Fruit fly (Drosophila melanogaster) whole organism, embryonic: ENCODE measurements around the gene CSN6.
A peak's percentile ranks its signal among the peaks of the same experiment; 100 is the strongest.

Experiments
- Atf6 ChIP-seq: fragments of 200-800 bp; sonication (Bioruptor generic); IDR thresholded peaks from 2 replicates; pipeline ENCODE4 v1.3.6; 2022; ENCODE audit warnings: missing biosample characterization, missing genetic modification characterization
- Awh ChIP-seq: fragments of 200-800 bp; sonication (Bioruptor generic); IDR thresholded peaks from 2 replicates; pipeline ENCODE4, ENCODE4 v1.3.6; 2022; ENCODE audit warnings: missing biosample characterization, missing genetic modification characterization
- CG1024 ChIP-seq: fragments of 200-800 bp; sonication (Bioruptor generic); IDR thresholded peaks from 2 replicates; pipeline ENCODE4 v1.3.6; 2022; ENCODE audit warnings: missing biosample characterization, missing genetic modification characterization
- CG12659 ChIP-seq: fragments of 200-800 bp; sonication (Bioruptor generic); optimal IDR thresholded peaks from 3 replicates; lab custom pipeline; 2017; ENCODE audit warnings: mild to moderate bottlenecking, missing biosample characterization, missing genetic modification reagents, missing genetic modification characterization
- CG12769 ChIP-seq: fragments of 200-800 bp; sonication (Bioruptor generic); optimal IDR thresholded peaks from 2 replicates; lab custom pipeline; 2019; ENCODE audit warnings: missing biosample characterization, mild to moderate bottlenecking, missing genetic modification characterization, moderate library complexity
- CG13894 ChIP-seq: fragments of 200-800 bp; sonication (Bioruptor generic); optimal IDR thresholded peaks from 3 replicates; lab custom pipeline; 2018; ENCODE audit warnings: missing biosample characterization, mild to moderate bottlenecking, missing genetic modification characterization, moderate library complexity
- CG15269 ChIP-seq: fragments of 200-800 bp; sonication (Bioruptor generic); optimal IDR thresholded peaks from 2 replicates; lab custom pipeline; 2018; ENCODE audit warnings: missing biosample characterization, mild to moderate bottlenecking, missing genetic modification characterization, moderate library complexity
- CG18476 ChIP-seq: fragments of 200-800 bp; sonication (Bioruptor generic); optimal IDR thresholded peaks from 2 replicates; lab custom pipeline; 2016; ENCODE audit warnings: missing biosample characterization, mild to moderate bottlenecking, missing genetic modification characterization
- CG2678 ChIP-seq: fragments of 200-800 bp; sonication (Bioruptor generic); optimal IDR thresholded peaks from 3 replicates; lab custom pipeline; 2019; ENCODE audit warnings: missing biosample characterization, mild to moderate bottlenecking, missing genetic modification characterization, moderate library complexity
- CG32772 ChIP-seq: fragments of 200-800 bp; sonication (Bioruptor generic); IDR thresholded peaks from 2 replicates; pipeline ENCODE4 v1.3.6; 2022; ENCODE audit warnings: missing biosample characterization, missing genetic modification characterization
- CG34224 ChIP-seq: fragments of 200-800 bp; sonication (Bioruptor generic); IDR thresholded peaks from 3 replicates; pipeline ENCODE4 v1.3.6; 2022; ENCODE audit warnings: missing biosample characterization, missing genetic modification characterization; ENCODE audit not compliant: partially characterized antibody
- CG3847 ChIP-seq: fragments of 200-800 bp; sonication (Bioruptor generic); IDR thresholded peaks from 2 replicates; pipeline ENCODE4 v1.3.6; 2022; ENCODE audit warnings: missing biosample characterization, missing genetic modification characterization
- CG6175 ChIP-seq: fragments of 200-800 bp; sonication (Bioruptor generic); IDR thresholded peaks from 3 replicates; pipeline ENCODE4 v1.3.6; 2022; ENCODE audit warnings: missing biosample characterization, missing genetic modification characterization
- CG8290 ChIP-seq, 3 experiments: fragments of 200-800 bp; sonication (Bioruptor generic); optimal IDR thresholded peaks; 2 replicates each; lab custom pipeline; 2016 to 2019; ENCODE audit warnings: missing biosample characterization in 3 of 3, missing genetic modification characterization in 3 of 3, mild to moderate bottlenecking in 2 of 3, moderate library complexity in 1 of 3
- CG8765 ChIP-seq: fragments of 200-800 bp; sonication (Bioruptor generic); IDR thresholded peaks from 2 replicates; pipeline ENCODE4 v1.3.6; 2022; ENCODE audit warnings: missing biosample characterization, missing genetic modification characterization
- CG9215 ChIP-seq: fragments of 200-800 bp; sonication (Bioruptor generic); IDR thresholded peaks from 2 replicates; pipeline ENCODE4 v1.3.6; 2022; ENCODE audit warnings: missing biosample characterization, missing genetic modification characterization
- CkIIα-i1 ChIP-seq: fragments of 200-800 bp; sonication (Bioruptor generic); IDR thresholded peaks from 2 replicates; pipeline ENCODE4 v1.3.6; 2022; ENCODE audit warnings: missing biosample characterization, missing genetic modification characterization
- Deaf1 ChIP-seq: fragments of 200-800 bp; optimal IDR thresholded peaks from 3 replicates; lab custom pipeline; 2019; ENCODE audit warnings: missing biosample characterization, mild to moderate bottlenecking, missing genetic modification characterization, moderate library complexity
- Eip74EF ChIP-seq, 2 experiments: fragments of 200-800 bp in 1 of 2; fragments of >200 bp in 1 of 2; sonication (Bioruptor generic) in 1 of 2; optimal IDR thresholded peaks; 2 replicates each; lab custom pipeline; 2017 to 2019; ENCODE audit warnings: missing biosample characterization in 2 of 2, missing genetic modification characterization in 2 of 2, mild to moderate bottlenecking in 1 of 2, moderate library complexity in 1 of 2
- Hmr ChIP-seq: fragments of 200-800 bp; sonication (Bioruptor generic); optimal IDR thresholded peaks from 3 replicates; lab custom pipeline; 2017; ENCODE audit warnings: mild to moderate bottlenecking, missing biosample characterization, missing genetic modification reagents, missing genetic modification characterization
- Med ChIP-seq: fragments of 200-800 bp; sonication (Bioruptor generic); peaks from one replicate; lab custom pipeline; 2016; ENCODE audit warnings: missing biosample characterization, missing genetic modification characterization, mild to moderate bottlenecking, inconsistent platforms, moderate library complexity
- Meics ChIP-seq: fragments of 200-800 bp; sonication (Bioruptor generic); optimal IDR thresholded peaks from 2 replicates; lab custom pipeline; 2017; ENCODE audit warnings: missing biosample characterization, mild to moderate bottlenecking, missing genetic modification characterization
- ap ChIP-seq: fragments of 200-800 bp; sonication (Bioruptor generic); IDR thresholded peaks from 2 replicates; pipeline ENCODE4 v1.3.6; 2022; ENCODE audit warnings: missing biosample characterization, missing genetic modification characterization
- chinmo ChIP-seq: fragments of 200-800 bp; sonication (Bioruptor generic); IDR thresholded peaks from 4 replicates; pipeline ENCODE4 v1.3.6; 2022; ENCODE audit warnings: missing biosample characterization, missing genetic modification characterization; ENCODE audit not compliant: partially characterized antibody
- croc ChIP-seq: fragments of 200-800 bp; sonication (Bioruptor generic); conservative IDR thresholded peaks from 3 replicates; pipeline ENCODE4 v1.3.6; 2022; ENCODE audit warnings: missing biosample characterization, missing genetic modification characterization
- lab ChIP-seq: fragments of 200-800 bp; sonication (Bioruptor generic); optimal IDR thresholded peaks from 3 replicates; lab custom pipeline; 2017; ENCODE audit warnings: missing biosample characterization, missing genetic modification characterization, mild to moderate bottlenecking, moderate library complexity, missing genetic modification reagents
- lilli ChIP-seq: fragments of 200-800 bp; sonication (Bioruptor generic); optimal IDR thresholded peaks from 3 replicates; lab custom pipeline; 2016; ENCODE audit warnings: missing biosample characterization, missing genetic modification characterization
- otp ChIP-seq: fragments of 200-800 bp; sonication (Bioruptor generic); IDR thresholded peaks from 3 replicates; pipeline ENCODE4, ENCODE4 v1.3.6; 2022; ENCODE audit warnings: missing biosample characterization, missing genetic modification characterization
- pnt ChIP-seq: fragments of 200-800 bp; sonication (Bioruptor generic); optimal IDR thresholded peaks from 3 replicates; lab custom pipeline; 2016; ENCODE audit warnings: missing biosample characterization, missing genetic modification characterization
- sd ChIP-seq: fragments of 200-800 bp; sonication (Bioruptor generic); optimal IDR thresholded peaks from 3 replicates; lab custom pipeline; 2018; ENCODE audit warnings: missing biosample characterization, mild to moderate bottlenecking, missing genetic modification characterization, moderate library complexity
- sens ChIP-seq: fragments of 200-800 bp; sonication (Bioruptor generic); peaks from one replicate; lab custom pipeline; 2016; ENCODE audit warnings: missing biosample characterization, missing genetic modification characterization
- sim ChIP-seq: fragments of 200-800 bp; sonication (Bioruptor generic); IDR thresholded peaks from 2 replicates; pipeline ENCODE4 v1.3.6; 2022; ENCODE audit warnings: missing biosample characterization, missing genetic modification characterization
- twi ChIP-seq: fragments of 200-800 bp; optimal IDR thresholded peaks from 2 replicates; lab custom pipeline; 2019; ENCODE audit warnings: missing biosample characterization, mild to moderate bottlenecking, missing genetic modification characterization, moderate library complexity
- zen2 ChIP-seq: fragments of 200-800 bp; sonication (Bioruptor generic); IDR thresholded peaks from 3 replicates; pipeline ENCODE4 v1.3.6; 2022; ENCODE audit warnings: missing biosample characterization, missing genetic modification characterization; ENCODE audit not compliant: partially characterized antibody

Gene CSN6

DNA sequence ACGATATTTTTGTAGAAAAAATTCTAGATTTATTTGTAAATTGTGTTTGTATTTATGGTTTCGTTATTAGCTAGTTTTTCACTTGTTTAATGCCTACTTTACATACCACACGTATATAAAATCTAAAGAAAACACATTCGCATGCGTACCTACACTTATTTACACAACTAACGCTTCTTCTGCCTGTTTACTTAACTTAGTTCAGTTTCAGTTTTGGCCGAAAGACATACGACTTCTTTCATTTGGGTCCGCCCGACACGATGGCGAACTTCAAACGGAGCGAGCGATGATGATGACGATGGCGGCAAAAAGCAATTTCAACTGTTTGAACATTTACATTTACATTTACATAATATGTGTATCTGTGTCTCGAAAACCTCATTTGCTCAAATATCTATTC, 22.2 kb upstream of the CSN6 start:
- TF ChIP-seq ap (no peak), CG8290 (GFP tag; optimal IDR thresholded peaks at IDR 0.05; lab: Kevin White, UChicago) (no peak), CG8290 (tag; optimal IDR thresholded peaks at IDR 0.05; lab: Kevin White, UChicago) (peak in 1 of 2 experiments; percentile 8), Awh (GFP tag; lab: Robert Waterston, UW) (no peak), sens (GFP tag; lab: Kevin White, UChicago) (peak; percentile 60), CG34224 (GFP tag; lab: Robert Waterston, UW) (no peak), CG12659 (GFP tag; lab: Kevin White, UChicago) (no peak), CG1024 (no peak), sim (no peak), Atf6 (GFP tag; lab: Robert Waterston, UW) (peak; percentile 53; the same call in 1 of the 2 replicates), Meics (GFP tag; lab: Kevin White, UChicago) (no peak), CG8765 (GFP tag; lab: Robert Waterston, UW) (no peak), twi (tag; lab: Kevin White, UChicago) (no peak), otp (GFP tag; lab: Robert Waterston, UW) (no peak), CG2678 (tag; lab: Kevin White, UChicago) (peak; percentile 8), CG13894 (tag; lab: Kevin White, UChicago) (peak; percentile 9), CkIIα-i1 (GFP tag; lab: Robert Waterston, UW) (no peak), Hmr (GFP tag; lab: Kevin White, UChicago) (peak; percentile 24), sd (tag; lab: Kevin White, UChicago) (no peak), CG6175 (GFP tag; lab: Robert Waterston, UW) (no peak), CG32772 (GFP tag; lab: Robert Waterston, UW) (no peak), lab (GFP tag; lab: Kevin White, UChicago) (peak; percentile 7), CG3847 (no peak)
- TF ChIP-seq, all 482 proteins: peak for 7

DNA sequence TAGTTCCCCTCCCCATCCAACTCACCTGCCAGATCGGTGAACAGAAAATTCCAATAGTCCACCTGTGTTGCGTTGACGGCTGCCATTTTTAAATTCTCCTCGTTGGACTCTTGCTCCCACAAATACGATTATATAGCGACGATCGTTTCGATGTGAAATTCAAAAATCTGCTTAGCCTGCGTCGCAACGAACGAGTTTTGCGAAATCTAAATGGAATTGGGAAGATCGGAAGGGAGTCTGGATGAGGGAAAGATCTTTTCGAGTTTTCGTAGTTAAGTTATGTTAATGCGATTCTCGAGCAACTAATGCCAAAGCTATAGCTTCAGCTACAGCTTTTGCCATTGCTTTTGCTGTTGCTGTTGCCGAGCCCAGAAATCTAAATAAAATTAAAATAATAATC, 20.3 kb upstream of the CSN6 start:
- TF ChIP-seq CG12769 (tag; lab: Kevin White, UChicago) (peak; percentile 59), CG18476 (GFP tag; lab: Kevin White, UChicago) (no peak), CG13894 (tag; lab: Kevin White, UChicago) (peak; percentile 98), zen2 (GFP tag; lab: Robert Waterston, UW) (no peak), Med (peak; percentile 0)

DNA sequence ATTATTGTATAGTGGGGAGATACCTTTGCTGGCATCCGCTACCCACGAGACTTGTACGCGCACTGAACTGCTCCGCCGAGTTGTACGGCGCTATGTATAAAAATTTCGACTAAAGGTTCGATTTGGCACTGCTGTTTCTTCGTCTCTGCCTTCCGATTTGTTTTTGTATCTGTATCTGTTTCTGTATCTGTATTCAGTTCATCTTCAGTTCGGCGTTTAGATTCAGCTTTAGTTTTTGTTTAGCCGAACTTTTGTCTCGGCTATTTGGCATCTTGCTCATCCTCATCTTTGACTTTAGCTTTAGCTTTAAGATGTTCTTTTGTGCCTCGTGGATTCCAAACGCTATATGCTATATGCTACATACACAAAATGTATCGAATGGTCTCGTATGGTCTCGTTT, 18.1 kb upstream of the CSN6 start, which contains the start of gene sit:
Gene sit, minus strand, starts transcription at position 71 of the 400 bp plus-strand sequence.
- peak; percentile 22 for TF ChIP-seq Deaf1 (tag; lab: Kevin White, UChicago)
- TF ChIP-seq pnt (GFP tag; lab: Kevin White, UChicago), result no peak
- peak; percentile 98 for TF ChIP-seq CG13894 (tag; lab: Kevin White, UChicago)
- TF ChIP-seq CG15269 (tag; lab: Kevin White, UChicago), result peak; percentile 7
- 0 out of 4 replicates have a peak, but pooled peaks have one; percentile 58 for TF ChIP-seq chinmo (GFP tag; lab: Robert Waterston, UW)
- no peak for TF ChIP-seq croc (GFP tag; lab: Robert Waterston, UW)

DNA sequence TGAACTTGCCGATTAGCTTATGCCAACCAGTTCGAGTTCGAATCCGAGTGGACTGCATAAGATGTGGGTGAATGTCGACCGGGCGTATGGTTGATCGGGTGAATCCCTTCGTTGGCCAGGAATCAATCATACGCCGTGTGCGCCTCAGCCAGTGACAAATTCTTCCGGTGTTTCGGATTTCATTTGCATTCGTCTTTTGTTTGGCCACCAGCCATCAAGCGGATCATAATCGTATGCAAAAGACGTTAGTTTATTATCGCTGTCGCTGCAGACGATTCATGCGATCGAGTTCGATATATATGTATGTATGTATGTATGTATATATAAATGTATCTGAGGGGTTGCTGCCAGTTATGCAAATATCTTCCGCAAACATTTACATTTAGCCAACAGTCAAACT, 16.5 kb upstream of the CSN6 start:
- TF ChIP-seq CG9215 (GFP tag; lab: Robert Waterston, UW) (no peak), lilli (GFP tag; lab: Kevin White, UChicago) (no peak), chinmo (GFP tag; lab: Robert Waterston, UW) (peak; percentile 90), Eip74EF (GFP tag; optimal IDR thresholded peaks at IDR 0.05; lab: Kevin White, UChicago) (peak in 1 of 2 experiments; percentile 90)
